Worm (Caenorhabditis elegans) whole organism, L4 larva: Measurements from ENCODE around the gene efk-1.
A peak's percentile ranks its signal among the peaks of the same experiment; 100 is the strongest.

Experiments
- D1046.2 ChIP-seq: fragments of 200-800 bp; sonication (Bioruptor generic); IDR thresholded peaks from 2 replicates; pipeline ENCODE4 v1.3.6; 2022; ENCODE audit warnings: missing genetic modification characterization, missing compliant biosample characterization
- F37D6.2 ChIP-seq: sonication (generic microtip); optimal IDR thresholded peaks from 2 replicates; lab custom pipeline; 2016; ENCODE audit warnings: mild to moderate bottlenecking, missing genetic modification characterization, missing compliant biosample characterization
- F49E8.2 ChIP-seq: sonication (generic microtip); optimal IDR thresholded peaks from 2 replicates; lab custom pipeline; 2016; ENCODE audit warnings: missing compliant biosample characterization, mild to moderate bottlenecking, missing genetic modification characterization, borderline replicate concordance
- R02D3.7 ChIP-seq: fragments of 150-350 bp; sonication (generic microtip); optimal IDR thresholded peaks from 3 replicates; lab custom pipeline; 2014; ENCODE audit warnings: missing biosample characterization, missing genetic modification characterization
- T20F7.1 ChIP-seq: fragments of 200-800 bp; sonication (Bioruptor generic); optimal IDR thresholded peaks from 2 replicates; lab custom pipeline; 2018; ENCODE audit warnings: mild to moderate bottlenecking, missing genetic modification characterization, missing compliant biosample characterization
- Y105C5A.15 ChIP-seq: fragments of 200-800 bp; sonication (Bioruptor generic); IDR thresholded peaks from 2 replicates; pipeline ENCODE4 v1.3.6; 2022; ENCODE audit warnings: missing genetic modification characterization, missing compliant biosample characterization
- Y48G9A.11 ChIP-seq: fragments of 200-800 bp; sonication (Bioruptor generic); IDR thresholded peaks from 2 replicates; pipeline ENCODE4 v1.3.6; 2022; ENCODE audit warnings: missing genetic modification reagents, missing genetic modification characterization, missing compliant biosample characterization
- Y75B8A.6 ChIP-seq: fragments of 200-800 bp; sonication (Bioruptor generic); IDR thresholded peaks from 2 replicates; pipeline ENCODE4 v1.3.6; 2022; ENCODE audit warnings: missing genetic modification reagents, missing genetic modification characterization, missing compliant biosample characterization
- aha-1 ChIP-seq: fragments of 150-350 bp; peaks from one replicate; lab custom pipeline; 2014; ENCODE audit warnings: missing biosample characterization, missing genetic modification characterization
- ama-1 ChIP-seq: fragments of 150-350 bp; optimal IDR thresholded peaks from 2 replicates; lab custom pipeline; 2014; ENCODE audit warnings: inconsistent platforms, mixed read lengths
- daf-12 ChIP-seq: fragments of 150-350 bp; optimal IDR thresholded peaks from 2 replicates; lab custom pipeline; 2014; ENCODE audit warnings: missing biosample characterization, missing genetic modification reagents, missing genetic modification characterization
- daf-16 ChIP-seq, 3 experiments: sonication (generic microtip); optimal IDR thresholded peaks; 2 replicates each; lab custom pipeline; 2016 to 2017; ENCODE audit warnings: missing genetic modification characterization in 3 of 3, missing genetic modification reagents in 3 of 3, mild to moderate bottlenecking in 2 of 3, missing compliant biosample characterization in 2 of 3, missing biosample characterization in 1 of 3, moderate library complexity in 1 of 3
- dmd-6 ChIP-seq: fragments of 200-800 bp; sonication (Bioruptor generic); IDR thresholded peaks from 2 replicates; pipeline ENCODE4 v1.3.6; 2022; ENCODE audit warnings: missing genetic modification reagents, missing genetic modification characterization, missing compliant biosample characterization
- dpl-1 ChIP-seq: fragments of 150-350 bp; optimal IDR thresholded peaks from 2 replicates; lab custom pipeline; 2014; ENCODE audit warnings: missing biosample characterization, missing genetic modification reagents, missing genetic modification characterization
- duxl-1 ChIP-seq: sonication (generic microtip); optimal IDR thresholded peaks from 2 replicates; lab custom pipeline; 2016; ENCODE audit warnings: mild to moderate bottlenecking, missing genetic modification characterization, moderate library complexity, missing compliant biosample characterization; ENCODE audit not compliant: poor library complexity
- dve-1 ChIP-seq: sonication (generic microtip); optimal IDR thresholded peaks from 2 replicates; lab custom pipeline; 2017; ENCODE audit warnings: antibody characterized with exemption, mild to moderate bottlenecking, missing genetic modification characterization, missing compliant biosample characterization; ENCODE audit not compliant: insufficient read depth
- egl-27 ChIP-seq: sonication (generic microtip); optimal IDR thresholded peaks from 3 replicates; lab custom pipeline; 2017; ENCODE audit warnings: missing biosample characterization, missing genetic modification reagents, missing genetic modification characterization
- hif-1 ChIP-seq, 2 experiments: sonication (generic microtip); optimal IDR thresholded peaks; 2 replicates each; lab custom pipeline; 2016 to 2017; ENCODE audit warnings: missing compliant biosample characterization in 2 of 2, missing genetic modification characterization in 2 of 2, missing genetic modification reagents in 2 of 2, missing genotype in 2 of 2, mild to moderate bottlenecking in 1 of 2
- hlh-11 ChIP-seq: fragments of 200-800 bp; sonication (Bioruptor generic); optimal IDR thresholded peaks from 2 replicates; lab custom pipeline; 2018; ENCODE audit warnings: mild to moderate bottlenecking, missing genetic modification characterization, missing compliant biosample characterization
- hlh-30 ChIP-seq: sonication (generic microtip); optimal IDR thresholded peaks from 2 replicates; lab custom pipeline; 2017; ENCODE audit warnings: antibody characterized with exemption, mild to moderate bottlenecking, missing genetic modification characterization, missing compliant biosample characterization; ENCODE audit not compliant: insufficient read depth
- lim-7 ChIP-seq: fragments of 200-800 bp; sonication (Bioruptor generic); IDR thresholded peaks from 2 replicates; pipeline ENCODE4 v1.3.6; 2022; ENCODE audit warnings: missing genetic modification characterization, missing compliant biosample characterization
- lin-1 ChIP-seq: fragments of 200-800 bp; sonication (Bioruptor generic); IDR thresholded peaks from 2 replicates; pipeline ENCODE4 v1.3.6; 2022; ENCODE audit warnings: missing genetic modification reagents, missing genetic modification characterization, missing compliant biosample characterization
- lin-13 ChIP-seq: fragments of 150-350 bp; optimal IDR thresholded peaks from 2 replicates; lab custom pipeline; 2014; ENCODE audit warnings: missing biosample characterization, missing genetic modification reagents, missing genetic modification characterization
- lin-39 ChIP-seq: fragments of 150-350 bp; optimal IDR thresholded peaks from 2 replicates; lab custom pipeline; 2014; ENCODE audit warnings: missing biosample characterization, missing genetic modification reagents, missing genetic modification characterization
- lsy-2 ChIP-seq, 2 experiments: fragments of 150-350 bp in 1 of 2; sonication (generic microtip) in 1 of 2; optimal IDR thresholded peaks; 2 replicates each; lab custom pipeline; 2014 to 2017; ENCODE audit warnings: missing biosample characterization in 2 of 2, missing genetic modification characterization in 2 of 2
- madf-5 ChIP-seq, 2 experiments: fragments of 200-800 bp; sonication (Bioruptor generic); IDR thresholded peaks; 2 replicates each; pipeline ENCODE4 v1.3.6; 2022; ENCODE audit warnings: missing compliant biosample characterization in 2 of 2, missing genetic modification characterization in 2 of 2
- madf-9 ChIP-seq: fragments of 200-800 bp; sonication (Bioruptor generic); conservative IDR thresholded peaks from 2 replicates; pipeline ENCODE4 v1.3.6; 2022; ENCODE audit warnings: missing genetic modification reagents, missing genetic modification characterization, missing compliant biosample characterization
- mdl-1 ChIP-seq, 2 experiments: fragments of 150-350 bp in 1 of 2; sonication (generic microtip) in 1 of 2; optimal IDR thresholded peaks; 2 replicates each; lab custom pipeline; 2014 to 2017; ENCODE audit warnings: missing biosample characterization in 2 of 2, missing genetic modification characterization in 2 of 2
- mdt-29 ChIP-seq: fragments of 200-800 bp; sonication (Bioruptor generic); IDR thresholded peaks from 2 replicates; pipeline ENCODE4 v1.3.6; 2022; ENCODE audit warnings: missing genetic modification reagents, missing genetic modification characterization, missing compliant biosample characterization
- mep-1 ChIP-seq: fragments of 150-350 bp; sonication (generic microtip); optimal IDR thresholded peaks from 3 replicates; lab custom pipeline; 2014; ENCODE audit warnings: missing biosample characterization, missing genetic modification characterization
- mxl-2 ChIP-seq: fragments of 200-800 bp; sonication (Bioruptor generic); conservative IDR thresholded peaks from 2 replicates; pipeline ENCODE4 v1.3.6; 2022; ENCODE audit warnings: missing genetic modification reagents, missing genetic modification characterization, missing compliant biosample characterization
- nhr-11 ChIP-seq: fragments of 150-350 bp; optimal IDR thresholded peaks from 2 replicates; lab custom pipeline; 2014; ENCODE audit warnings: missing biosample characterization, missing genetic modification characterization
- nhr-25 ChIP-seq: sonication (generic microtip); optimal IDR thresholded peaks from 2 replicates; lab custom pipeline; 2017; ENCODE audit warnings: missing genetic modification characterization, mild to moderate bottlenecking, missing compliant biosample characterization, antibody characterized with exemption, moderate library complexity, borderline replicate concordance; ENCODE audit not compliant: insufficient read depth
- nhr-28 ChIP-seq: fragments of 150-350 bp; optimal IDR thresholded peaks from 2 replicates; lab custom pipeline; 2014; ENCODE audit warnings: missing biosample characterization, missing genetic modification characterization
- nhr-41 ChIP-seq: fragments of 200-800 bp; sonication (Bioruptor generic); IDR thresholded peaks from 2 replicates; pipeline ENCODE4 v1.3.6; 2022; ENCODE audit warnings: missing genetic modification reagents, missing genetic modification characterization, missing compliant biosample characterization
- nhr-48 ChIP-seq: sonication (generic microtip); optimal IDR thresholded peaks from 2 replicates; lab custom pipeline; 2016; ENCODE audit warnings: mild to moderate bottlenecking, missing genetic modification characterization, missing compliant biosample characterization
- nhr-6 ChIP-seq: fragments of 150-350 bp; optimal IDR thresholded peaks from 2 replicates; lab custom pipeline; 2014; ENCODE audit warnings: missing biosample characterization, missing genetic modification characterization
- nhr-77 ChIP-seq: fragments of 150-350 bp; optimal IDR thresholded peaks from 2 replicates; lab custom pipeline; 2014; ENCODE audit warnings: missing biosample characterization, missing genetic modification characterization
- set-16 ChIP-seq: fragments of 200-800 bp; sonication (Bioruptor generic); IDR thresholded peaks from 2 replicates; pipeline ENCODE4 v1.3.6; 2022; ENCODE audit warnings: missing genetic modification reagents, missing genetic modification characterization, missing compliant biosample characterization
- snpc-1.2 ChIP-seq: fragments of 200-800 bp; sonication (Bioruptor generic); IDR thresholded peaks from 2 replicates; pipeline ENCODE4 v1.3.6; 2022; ENCODE audit warnings: missing genetic modification reagents, missing genetic modification characterization, missing compliant biosample characterization
- unc-62 ChIP-seq, 3 experiments: fragments of 150-350 bp in 1 of 3; sonication (generic microtip); optimal IDR thresholded peaks in 2 of 3; peaks in 1 of 3; 1 replicate in 1 of 3; 2 replicates in 2 of 3; lab custom pipeline; 2014 to 2017; ENCODE audit warnings: missing biosample characterization in 3 of 3, missing genetic modification characterization in 3 of 3, missing genetic modification reagents in 3 of 3, missing genotype in 1 of 3
- vab-7 ChIP-seq: fragments of 200-800 bp; sonication (Bioruptor generic); IDR thresholded peaks from 2 replicates; pipeline ENCODE4 v1.3.6; 2022; ENCODE audit warnings: missing genetic modification reagents, missing genetic modification characterization, missing compliant biosample characterization
- zfp-2 ChIP-seq: sonication (generic microtip); optimal IDR thresholded peaks from 2 replicates; lab custom pipeline; 2016; ENCODE audit warnings: mild to moderate bottlenecking, missing genetic modification characterization, missing compliant biosample characterization
- zip-11 ChIP-seq: fragments of 200-800 bp; sonication (Bioruptor generic); IDR thresholded peaks from 2 replicates; pipeline ENCODE4 v1.3.6; 2022; ENCODE audit warnings: missing genetic modification characterization, missing compliant biosample characterization

efk-1 gene

ce11 chrIII:6168497-6169227 lies at the start of gene efk-1:
TSS of gene efk-1 (minus strand) at chrIII:6168547.
- TF ChIP-seq mdl-1 (tag; optimal IDR thresholded peaks at IDR 0.05; lab: Kevin White, UChicago) = peak in 1 of 2 experiments; percentile 37
- TF ChIP-seq daf-16 (GFP tag; optimal IDR thresholded peaks at IDR 0.05; lab: Kevin White, UChicago) = no peak
- TF ChIP-seq daf-16 (tag; optimal IDR thresholded peaks at IDR 0.05; lab: Kevin White, UChicago) = peak; percentile 91
- no peak for TF ChIP-seq lin-13 (GFP tag; lab: Kevin White, UChicago)
- peak; percentile 82 for TF ChIP-seq hlh-30
- peak; percentile 6 for TF ChIP-seq ama-1 (lab: Kevin White, UChicago)
- TF ChIP-seq mep-1 (tag; lab: Kevin White, UChicago) = peak; percentile 20
- peak in 1 of 2 experiments; percentile 34 for TF ChIP-seq lsy-2 (tag; optimal IDR thresholded peaks at IDR 0.05; lab: Kevin White, UChicago)
- TF ChIP-seq dmd-6 = peak; percentile 33; the same call in 1 of the 2 replicates
- peak; percentile 42 for TF ChIP-seq nhr-28 (tag; lab: Kevin White, UChicago)
- TF ChIP-seq set-16 (GFP tag; lab: Robert Waterston, UW) = no peak
- peak; percentile 20 for TF ChIP-seq nhr-11 (tag; lab: Kevin White, UChicago)
- no peak for TF ChIP-seq zfp-2 (tag; lab: Kevin White, UChicago)
- TF ChIP-seq lim-7 (GFP tag; lab: Robert Waterston, UW) = no peak
- TF ChIP-seq mdt-29 (GFP tag; lab: Robert Waterston, UW) = 0 out of 2 replicates have a peak, but pooled peaks have one; percentile 22
- 0 out of 2 replicates have a peak, but pooled peaks have one; percentile 17 for TF ChIP-seq lin-1 (GFP tag; lab: Robert Waterston, UW)
- TF ChIP-seq dve-1 = peak; percentile 82
- TF ChIP-seq hif-1 (tag; optimal IDR thresholded peaks at IDR 0.05; lab: Kevin White, UChicago) = peak; percentile 56 to 97
- TF ChIP-seq aha-1 (tag; lab: Kevin White, UChicago) = peak; percentile 94
- TF ChIP-seq hlh-11 (tag; lab: Kevin White, UChicago) = peak; percentile 79
- TF ChIP-seq nhr-77 (tag; lab: Kevin White, UChicago) = peak; percentile 53
- no peak for TF ChIP-seq nhr-48 (tag; lab: Kevin White, UChicago)
- no peak for TF ChIP-seq egl-27 (tag; lab: Kevin White, UChicago)
- no peak for TF ChIP-seq nhr-6 (tag; lab: Kevin White, UChicago)

ce11 chrIII:6216833-6217466 lies 48.6 kb upstream of the efk-1 start, which contains the start of gene hot-4:
TSS of gene hot-4 (plus strand) at chrIII:6217416.
- TF ChIP-seq R02D3.7 (no peak), nhr-41 (no peak), dpl-1 (no peak), duxl-1 (tag; lab: Kevin White, UChicago) (no peak), lin-1 (GFP tag; lab: Robert Waterston, UW) (no peak), T20F7.1 (GFP tag; lab: Kevin White, UChicago) (no peak), snpc-1.2 (GFP tag; lab: Robert Waterston, UW) (no peak), zip-11 (GFP tag; lab: Robert Waterston, UW) (no peak), unc-62 (GFP tag; optimal IDR thresholded peaks at IDR 0.05 in 1 of 2; lab: Kevin White, UChicago) (no peak), unc-62 (tag; optimal IDR thresholded peaks at IDR 0.05; lab: Kevin White, UChicago) (no peak), D1046.2 (GFP tag; lab: Robert Waterston, UW) (no peak)

ce11 chrIII:6215943-6216342 lies 47.6 kb upstream of the efk-1 start:
- TF ChIP-seq F37D6.2 (tag; lab: Kevin White, UChicago) = no peak
- no peak for TF ChIP-seq madf-5 (GFP tag; IDR thresholded peaks at IDR 0.05; lab: Robert Waterston, UW)
- no peak for TF ChIP-seq madf-9
- no peak for TF ChIP-seq lin-39 (tag; lab: Kevin White, UChicago)
- no peak for TF ChIP-seq Y105C5A.15
- TF ChIP-seq Y48G9A.11 (GFP tag; lab: Robert Waterston, UW) = no peak
- no peak for TF ChIP-seq nhr-25 (tag; lab: Kevin White, UChicago)
- no peak for TF ChIP-seq mxl-2 (GFP tag; lab: Robert Waterston, UW)
- TF ChIP-seq duxl-1 (tag; lab: Kevin White, UChicago) = no peak
- no peak for TF ChIP-seq Y75B8A.6 (GFP tag; lab: Robert Waterston, UW)
- no peak for TF ChIP-seq set-16 (GFP tag; lab: Robert Waterston, UW)
- TF ChIP-seq mdl-1 (tag; optimal IDR thresholded peaks at IDR 0.05; lab: Kevin White, UChicago) = peak in 1 of 2 experiments; percentile 71
- no peak for TF ChIP-seq F49E8.2 (tag; lab: Kevin White, UChicago)
- no peak for TF ChIP-seq vab-7 (GFP tag; lab: Robert Waterston, UW)
- no peak for TF ChIP-seq daf-16 (GFP tag; optimal IDR thresholded peaks at IDR 0.05; lab: Kevin White, UChicago)
- TF ChIP-seq daf-16 (tag; optimal IDR thresholded peaks at IDR 0.05; lab: Kevin White, UChicago) = no peak
- no peak for TF ChIP-seq daf-12
- no peak for TF ChIP-seq lsy-2 (tag; optimal IDR thresholded peaks at IDR 0.05; lab: Kevin White, UChicago)
